Fruit fly (Drosophila melanogaster) whole organism, embryonic: ENCODE data around the gene aqz.

Experiments
- Ada2b ChIP-seq: fragments of 200-800 bp; sonication (Bioruptor generic); IDR thresholded peaks from 2 replicates; pipeline ENCODE4 v1.3.6; 2022; ENCODE audit warnings: missing biosample characterization, missing genetic modification characterization
- CG10321 ChIP-seq: fragments of 200-800 bp; sonication (Bioruptor generic); IDR thresholded peaks from 2 replicates; pipeline ENCODE4 v1.3.6; 2022; ENCODE audit warnings: missing biosample characterization, missing genetic modification characterization
- CG11695 ChIP-seq: fragments of 200-800 bp; sonication (Bioruptor generic); IDR thresholded peaks from 3 replicates; pipeline ENCODE4 v1.3.6; 2022; ENCODE audit warnings: missing biosample characterization, missing genetic modification characterization
- CG11723 ChIP-seq: fragments of 200-800 bp; sonication (Bioruptor generic); optimal IDR thresholded peaks from 2 replicates; lab custom pipeline; 2017; ENCODE audit warnings: missing biosample characterization, mild to moderate bottlenecking, missing genetic modification characterization
- CG12391 ChIP-seq: fragments of 200-800 bp; sonication (Bioruptor generic); optimal IDR thresholded peaks from 3 replicates; lab custom pipeline; 2018; ENCODE audit warnings: missing biosample characterization, mild to moderate bottlenecking, missing genetic modification characterization, moderate library complexity
- CG12942 ChIP-seq: fragments of 200-800 bp; sonication (Bioruptor generic); optimal IDR thresholded peaks from 3 replicates; lab custom pipeline; 2016; ENCODE audit warnings: missing biosample characterization, missing genetic modification characterization
- CG13287 ChIP-seq: fragments of 200-800 bp; sonication (Bioruptor generic); IDR thresholded peaks from 2 replicates; pipeline ENCODE4 v1.3.6; 2022; ENCODE audit warnings: missing biosample characterization, missing genetic modification characterization; ENCODE audit not compliant: partially characterized antibody
- CG14710 ChIP-seq: fragments of 200-800 bp; sonication (Bioruptor generic); optimal IDR thresholded peaks from 3 replicates; lab custom pipeline; 2019; ENCODE audit warnings: missing biosample characterization, mild to moderate bottlenecking, missing genetic modification characterization, moderate library complexity
- CG15479 ChIP-seq: fragments of 200-800 bp; sonication (Bioruptor generic); optimal IDR thresholded peaks from 3 replicates; lab custom pipeline; 2019; ENCODE audit warnings: missing biosample characterization, mild to moderate bottlenecking, missing genetic modification characterization, moderate library complexity
- CG1602 ChIP-seq: fragments of 200-800 bp; sonication (Bioruptor generic); optimal IDR thresholded peaks from 3 replicates; lab custom pipeline; 2016; ENCODE audit warnings: missing biosample characterization, missing genetic modification characterization
- CG16863 ChIP-seq: fragments of 200-800 bp; sonication (Bioruptor generic); optimal IDR thresholded peaks from 3 replicates; lab custom pipeline; 2016; ENCODE audit warnings: missing biosample characterization, missing genetic modification characterization
- CG17186 ChIP-seq: fragments of 200-800 bp; sonication (Bioruptor generic); optimal IDR thresholded peaks from 3 replicates; lab custom pipeline; 2017; ENCODE audit warnings: missing biosample characterization, missing genetic modification reagents, missing genetic modification characterization
- CG2116 ChIP-seq: fragments of 200-800 bp; sonication (Bioruptor generic); optimal IDR thresholded peaks from 3 replicates; lab custom pipeline; 2018; ENCODE audit warnings: missing biosample characterization, mild to moderate bottlenecking, missing genetic modification characterization
- CG2199 ChIP-seq: fragments of 200-800 bp; sonication (Bioruptor generic); IDR thresholded peaks from 3 replicates; pipeline ENCODE4 v1.3.6; 2022; ENCODE audit warnings: missing biosample characterization, missing genetic modification characterization
- CG2889 ChIP-seq: fragments of 200-800 bp; sonication (Bioruptor generic); IDR thresholded peaks from 3 replicates; pipeline ENCODE4 v1.3.6; 2022; ENCODE audit warnings: missing biosample characterization, missing genetic modification characterization
- CG30020 ChIP-seq: fragments of 200-800 bp; optimal IDR thresholded peaks from 2 replicates; lab custom pipeline; 2019; ENCODE audit warnings: missing biosample characterization, mild to moderate bottlenecking, missing genetic modification characterization, moderate library complexity
- CG32772 ChIP-seq: fragments of 200-800 bp; sonication (Bioruptor generic); IDR thresholded peaks from 2 replicates; pipeline ENCODE4 v1.3.6; 2022; ENCODE audit warnings: missing biosample characterization, missing genetic modification characterization
- CG33557 ChIP-seq: fragments of 200-800 bp; sonication (Bioruptor generic); optimal IDR thresholded peaks from 2 replicates; lab custom pipeline; 2019; ENCODE audit warnings: missing biosample characterization, mild to moderate bottlenecking, missing genetic modification characterization, moderate library complexity
- CG3407 ChIP-seq: fragments of 200-800 bp; sonication (Bioruptor generic); optimal IDR thresholded peaks from 2 replicates; lab custom pipeline; 2018; ENCODE audit warnings: missing biosample characterization, mild to moderate bottlenecking, missing genetic modification characterization
- CG42726 ChIP-seq: fragments of 200-800 bp; sonication (Bioruptor generic); IDR thresholded peaks from 2 replicates; pipeline ENCODE4 v1.3.6; 2022; ENCODE audit warnings: missing biosample characterization, missing genetic modification characterization; ENCODE audit not compliant: partially characterized antibody
- CG6689 ChIP-seq: fragments of 200-800 bp; sonication (Bioruptor generic); IDR thresholded peaks from 2 replicates; pipeline ENCODE4 v1.3.6; 2022; ENCODE audit warnings: missing biosample characterization, missing genetic modification characterization
- CG8290 ChIP-seq, 3 experiments: fragments of 200-800 bp; sonication (Bioruptor generic); optimal IDR thresholded peaks; 2 replicates each; lab custom pipeline; 2016 to 2019; ENCODE audit warnings: missing biosample characterization in 3 of 3, missing genetic modification characterization in 3 of 3, mild to moderate bottlenecking in 2 of 3, moderate library complexity in 1 of 3
- CG9876 ChIP-seq: fragments of 200-800 bp; sonication (Bioruptor generic); optimal IDR thresholded peaks from 2 replicates; lab custom pipeline; 2016; ENCODE audit warnings: missing biosample characterization, missing genetic modification characterization
- CTCF ChIP-seq: fragments of 200-800 bp; sonication (Bioruptor generic); optimal IDR thresholded peaks from 2 replicates; lab custom pipeline; 2017; ENCODE audit warnings: missing biosample characterization, mild to moderate bottlenecking, missing genetic modification characterization, moderate library complexity
- Elba2 ChIP-seq: fragments of 200-800 bp; sonication (Bioruptor generic); optimal IDR thresholded peaks from 3 replicates; lab custom pipeline; 2016; ENCODE audit warnings: missing biosample characterization, missing genetic modification characterization
- Fer3 ChIP-seq: fragments of 200-800 bp; sonication (Bioruptor generic); optimal IDR thresholded peaks from 2 replicates; lab custom pipeline; 2018; ENCODE audit warnings: missing biosample characterization, mild to moderate bottlenecking, missing genetic modification characterization, moderate library complexity
- H15 ChIP-seq: fragments of 200-800 bp; sonication (Bioruptor generic); IDR thresholded peaks from 3 replicates; pipeline ENCODE4 v1.3.6; 2022; ENCODE audit warnings: missing biosample characterization, missing genetic modification characterization
- HLH54F ChIP-seq: fragments of 200-800 bp; sonication (Bioruptor generic); optimal IDR thresholded peaks from 3 replicates; lab custom pipeline; 2016; ENCODE audit warnings: missing biosample characterization, missing genetic modification characterization
- HmgD ChIP-seq: fragments of 200-800 bp; sonication (Bioruptor generic); optimal IDR thresholded peaks from 3 replicates; lab custom pipeline; 2016; ENCODE audit warnings: missing biosample characterization, missing genetic modification characterization
- Lpt ChIP-seq: fragments of >200 bp; optimal IDR thresholded peaks from 2 replicates; lab custom pipeline; 2018; ENCODE audit warnings: missing biosample characterization, missing genetic modification characterization
- Meics ChIP-seq: fragments of 200-800 bp; sonication (Bioruptor generic); optimal IDR thresholded peaks from 2 replicates; lab custom pipeline; 2017; ENCODE audit warnings: missing biosample characterization, mild to moderate bottlenecking, missing genetic modification characterization
- Mes4 ChIP-seq: fragments of 200-800 bp; sonication (Bioruptor generic); optimal IDR thresholded peaks from 2 replicates; lab custom pipeline; 2016; ENCODE audit warnings: missing biosample characterization, missing genetic modification characterization
- NfI ChIP-seq: fragments of 200-800 bp; sonication (Bioruptor generic); optimal IDR thresholded peaks from 3 replicates; lab custom pipeline; 2018; ENCODE audit warnings: missing biosample characterization, mild to moderate bottlenecking, missing genetic modification characterization, moderate library complexity
- Rfx ChIP-seq: fragments of 200-800 bp; sonication (Bioruptor generic); IDR thresholded peaks from 2 replicates; pipeline ENCODE4 v1.3.6; 2022; ENCODE audit warnings: missing biosample characterization, missing genetic modification characterization
- Spps ChIP-seq: fragments of 200-800 bp; sonication (Bioruptor generic); optimal IDR thresholded peaks from 2 replicates; lab custom pipeline; 2018; ENCODE audit warnings: missing biosample characterization, mild to moderate bottlenecking, missing genetic modification characterization
- Tbp ChIP-seq: fragments of >200 bp; optimal IDR thresholded peaks from 2 replicates; lab custom pipeline; 2018; ENCODE audit warnings: missing biosample characterization, missing genetic modification characterization
- ato ChIP-seq: fragments of 200-800 bp; sonication (Bioruptor generic); IDR thresholded peaks from 2 replicates; pipeline ENCODE4 v1.3.6; 2022; ENCODE audit warnings: missing biosample characterization, missing genetic modification characterization; ENCODE audit not compliant: partially characterized antibody
- bcd ChIP-seq: fragments of 200-800 bp; sonication (Bioruptor generic); optimal IDR thresholded peaks from 2 replicates; lab custom pipeline; 2017; ENCODE audit warnings: missing biosample characterization, mild to moderate bottlenecking, missing genetic modification characterization
- btn ChIP-seq: fragments of 200-800 bp; sonication (Bioruptor generic); optimal IDR thresholded peaks from 2 replicates; lab custom pipeline; 2016; ENCODE audit warnings: missing biosample characterization, missing genetic modification characterization
- dati ChIP-seq: fragments of 200-800 bp; sonication (Bioruptor generic); IDR thresholded peaks from 2 replicates; pipeline ENCODE4 v1.3.6; 2022; ENCODE audit warnings: missing biosample characterization, missing genetic modification characterization
- disco-r ChIP-seq: fragments of 200-800 bp; sonication (Bioruptor generic); optimal IDR thresholded peaks from 2 replicates; lab custom pipeline; 2016; ENCODE audit warnings: missing biosample characterization, missing genetic modification characterization
- dysf ChIP-seq: fragments of 200-800 bp; sonication (Bioruptor generic); IDR thresholded peaks from 3 replicates; pipeline ENCODE4 v1.3.6; 2022; ENCODE audit warnings: missing biosample characterization, missing genetic modification characterization
- fd64A ChIP-seq: fragments of 200-800 bp; sonication (Bioruptor generic); optimal IDR thresholded peaks from 3 replicates; lab custom pipeline; 2018; ENCODE audit warnings: missing biosample characterization, mild to moderate bottlenecking, missing genetic modification characterization
- gcm2 ChIP-seq: fragments of 200-800 bp; sonication (Bioruptor generic); optimal IDR thresholded peaks from 2 replicates; lab custom pipeline; 2016; ENCODE audit warnings: missing biosample characterization, missing genetic modification characterization
- gro ChIP-seq: fragments of 200-800 bp; sonication (Bioruptor generic); optimal IDR thresholded peaks from 2 replicates; lab custom pipeline; 2016; ENCODE audit warnings: missing biosample characterization, missing genetic modification characterization
- hth ChIP-seq: fragments of >200 bp; optimal IDR thresholded peaks from 2 replicates; lab custom pipeline; 2017; ENCODE audit warnings: inconsistent platforms
- kah ChIP-seq: fragments of 200-800 bp; sonication (Bioruptor generic); optimal IDR thresholded peaks from 2 replicates; lab custom pipeline; 2018; ENCODE audit warnings: missing biosample characterization, mild to moderate bottlenecking, missing genetic modification characterization
- kay ChIP-seq: fragments of 200-800 bp; sonication (Bioruptor generic); optimal IDR thresholded peaks from 2 replicates; lab custom pipeline; 2016; ENCODE audit warnings: missing biosample characterization, missing genetic modification characterization
- onecut ChIP-seq: fragments of 200-800 bp; sonication (Bioruptor generic); IDR thresholded peaks from 2 replicates; pipeline ENCODE4 v1.3.6; 2022; ENCODE audit warnings: missing biosample characterization, missing genetic modification characterization
- shn ChIP-seq: fragments of 200-800 bp; sonication (Bioruptor generic); optimal IDR thresholded peaks from 3 replicates; lab custom pipeline; 2016; ENCODE audit warnings: missing biosample characterization, missing genetic modification characterization
- sima ChIP-seq: fragments of 200-800 bp; sonication (Bioruptor generic); optimal IDR thresholded peaks from 2 replicates; lab custom pipeline; 2016; ENCODE audit warnings: missing biosample characterization, missing genetic modification characterization
- sisA ChIP-seq: fragments of 200-800 bp; sonication (Bioruptor generic); IDR thresholded peaks from 2 replicates; pipeline ENCODE4 v1.3.6; 2022; ENCODE audit warnings: missing biosample characterization, missing genetic modification characterization
- zen2 ChIP-seq: fragments of 200-800 bp; sonication (Bioruptor generic); IDR thresholded peaks from 3 replicates; pipeline ENCODE4 v1.3.6; 2022; ENCODE audit warnings: missing biosample characterization, missing genetic modification characterization; ENCODE audit not compliant: partially characterized antibody

Gene aqz

DNA sequence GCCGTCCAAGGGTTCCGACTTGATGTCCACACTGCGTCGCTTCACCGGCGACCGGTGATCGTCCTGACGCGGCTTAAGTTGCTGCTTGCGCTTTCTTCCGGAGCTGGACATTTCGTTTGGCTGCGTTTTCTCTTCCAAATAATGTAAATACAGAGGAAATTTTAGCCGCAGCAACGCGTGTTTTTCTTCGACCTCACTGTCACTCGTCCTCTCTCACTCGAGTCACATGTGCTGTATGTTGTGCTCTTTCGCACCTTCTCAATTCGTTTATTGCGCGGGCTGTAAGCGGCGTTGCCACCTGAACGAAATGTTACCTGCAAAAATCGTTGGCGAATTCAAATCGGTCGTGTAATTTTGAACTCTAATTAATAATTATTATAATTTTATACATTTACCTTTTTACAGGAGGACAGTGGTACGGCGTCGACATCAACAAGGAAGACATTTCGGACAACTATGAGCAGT lies 15.1 kb downstream of the aqz start, which contains the start of gene CG9839 (continued):
- TF ChIP-seq NfI (no peak), Rfx (GFP tag; lab: Robert Waterston, UW) (no peak), CG32772 (GFP tag; lab: Robert Waterston, UW) (no peak), CTCF (no peak), CG12391 (tag; lab: Kevin White, UChicago) (no peak), CG16863 (GFP tag; lab: Kevin White, UChicago) (no peak), CG30020 (tag; lab: Kevin White, UChicago) (no peak), gcm2 (no peak), CG17186 (GFP tag; lab: Kevin White, UChicago) (peak; percentile 98), H15 (GFP tag; lab: Robert Waterston, UW) (no peak), CG2889 (GFP tag; lab: Robert Waterston, UW) (no peak), onecut (GFP tag; lab: Robert Waterston, UW) (no peak), shn (GFP tag; lab: Kevin White, UChicago) (no peak), sima (GFP tag; lab: Kevin White, UChicago) (no peak), sisA (GFP tag; lab: Robert Waterston, UW) (no peak), Ada2b (GFP tag; lab: Robert Waterston, UW) (no peak), CG8290 (GFP tag; optimal IDR thresholded peaks at IDR 0.05; lab: Kevin White, UChicago) (peak; percentile 19), CG8290 (tag; optimal IDR thresholded peaks at IDR 0.05; lab: Kevin White, UChicago) (peak in 1 of 2 experiments; percentile 48), CG13287 (GFP tag; lab: Robert Waterston, UW) (peak; percentile 13; the same call in 1 of the 2 replicates), bcd (GFP tag; lab: Kevin White, UChicago) (no peak), CG2199 (GFP tag; lab: Robert Waterston, UW) (peak; percentile 69; the same call in 1 of the 3 replicates), ato (GFP tag; lab: Robert Waterston, UW) (no peak), dati (no peak), Spps (tag; lab: Kevin White, UChicago) (no peak), hth (lab: Kevin White, UChicago) (no peak), dysf (GFP tag; lab: Robert Waterston, UW) (no peak), CG6689 (GFP tag; lab: Robert Waterston, UW) (no peak), CG9876 (GFP tag; lab: Kevin White, UChicago) (no peak), Lpt (no peak), fd64A (GFP tag; lab: Kevin White, UChicago) (no peak), Fer3 (no peak), CG14710 (tag; lab: Kevin White, UChicago) (no peak), CG1602 (GFP tag; lab: Kevin White, UChicago) (no peak), gro (no peak), Mes4 (no peak), btn (no peak), CG3407 (no peak), CG11695 (GFP tag; lab: Robert Waterston, UW) (no peak), CG10321 (GFP tag; lab: Robert Waterston, UW) (peak; percentile 95), CG42726 (GFP tag; lab: Robert Waterston, UW) (0 out of 2 replicates have a peak, but pooled peaks have one; percentile 41), kah (GFP tag; lab: Kevin White, UChicago) (no peak), HLH54F (no peak), CG2116 (no peak), zen2 (GFP tag; lab: Robert Waterston, UW) (no peak), HmgD (GFP tag; lab: Kevin White, UChicago) (no peak), Meics (GFP tag; lab: Kevin White, UChicago) (no peak), CG12942 (GFP tag; lab: Kevin White, UChicago) (no peak), Elba2 (GFP tag; lab: Kevin White, UChicago) (no peak), kay (GFP tag; lab: Kevin White, UChicago) (no peak), CG15479 (GFP tag; lab: Kevin White, UChicago) (peak; percentile 80), CG33557 (GFP tag; lab: Kevin White, UChicago) (no peak), disco-r (no peak), CG11723 (GFP tag; lab: Kevin White, UChicago) (no peak), Tbp (GFP tag; lab: Kevin White, UChicago) (no peak)
